Fruit fly (Drosophila melanogaster) whole organism, prepupa: Measurements from ENCODE around the gene DIP-zeta.

Experiments
- Blimp-1 ChIP-seq: fragments of 200-800 bp; sonication (Bioruptor generic); optimal IDR thresholded peaks from 3 replicates; lab custom pipeline; 2017; ENCODE audit warnings: missing biosample characterization, missing genetic modification characterization, mild to moderate bottlenecking, moderate library complexity, missing genetic modification reagents
- CG10631 ChIP-seq: fragments of 200-800 bp; sonication (Bioruptor generic); optimal IDR thresholded peaks from 2 replicates; lab custom pipeline; 2016; ENCODE audit warnings: missing biosample characterization, missing genetic modification characterization
- CG11294 ChIP-seq: fragments of 200-800 bp; sonication (Bioruptor generic); IDR thresholded peaks from 2 replicates; pipeline ENCODE4 v1.3.6; 2022; ENCODE audit warnings: missing biosample characterization, missing genetic modification characterization
- CG11762 ChIP-seq: fragments of 200-800 bp; sonication (Bioruptor generic); optimal IDR thresholded peaks from 3 replicates; lab custom pipeline; 2016; ENCODE audit warnings: missing biosample characterization, missing genetic modification characterization; ENCODE audit not compliant: insufficient read depth
- CG11902 ChIP-seq: fragments of 200-800 bp; sonication (Bioruptor generic); optimal IDR thresholded peaks from 3 replicates; lab custom pipeline; 2016; ENCODE audit warnings: missing biosample characterization, missing genetic modification characterization
- CG15336 ChIP-seq: fragments of 200-800 bp; sonication (Bioruptor generic); IDR thresholded peaks from 2 replicates; pipeline ENCODE4 v1.3.6; 2022; ENCODE audit warnings: missing biosample characterization, missing genetic modification characterization
- CG1621 ChIP-seq: fragments of 200-800 bp; sonication (Bioruptor generic); optimal IDR thresholded peaks from 3 replicates; lab custom pipeline; 2018; ENCODE audit warnings: missing biosample characterization, mild to moderate bottlenecking, missing genetic modification characterization
- CG16779 ChIP-seq: fragments of 200-800 bp; sonication (Bioruptor generic); optimal IDR thresholded peaks from 3 replicates; lab custom pipeline; 2017; ENCODE audit warnings: missing biosample characterization, mild to moderate bottlenecking, missing genetic modification characterization
- CG3032 ChIP-seq: fragments of 200-800 bp; optimal IDR thresholded peaks from 2 replicates; lab custom pipeline; 2019; ENCODE audit warnings: missing biosample characterization, mild to moderate bottlenecking, missing genetic modification characterization, moderate library complexity
- CG31627 ChIP-seq: fragments of 200-800 bp; sonication (Bioruptor generic); optimal IDR thresholded peaks from 3 replicates; lab custom pipeline; 2016; ENCODE audit warnings: missing biosample characterization, missing genetic modification characterization
- CG34406 ChIP-seq: fragments of 200-800 bp; sonication (Bioruptor generic); optimal IDR thresholded peaks from 3 replicates; lab custom pipeline; 2016; ENCODE audit warnings: missing biosample characterization, missing genetic modification characterization
- CG3919 ChIP-seq: fragments of 200-800 bp; sonication (Bioruptor generic); optimal IDR thresholded peaks from 3 replicates; lab custom pipeline; 2016; ENCODE audit warnings: missing biosample characterization, missing genetic modification characterization
- CG6163 ChIP-seq: fragments of 200-800 bp; sonication (Bioruptor generic); IDR thresholded peaks from 3 replicates; pipeline ENCODE4 v1.3.6; 2022; ENCODE audit warnings: missing biosample characterization, missing genetic modification characterization
- CG6276 ChIP-seq: fragments of 200-800 bp; sonication (Bioruptor generic); optimal IDR thresholded peaks from 2 replicates; lab custom pipeline; 2017; ENCODE audit warnings: missing biosample characterization, mild to moderate bottlenecking, missing genetic modification characterization
- CG6808 ChIP-seq: fragments of 200-800 bp; sonication (Bioruptor generic); optimal IDR thresholded peaks from 3 replicates; lab custom pipeline; 2017; ENCODE audit warnings: missing biosample characterization, missing genetic modification characterization, mild to moderate bottlenecking, moderate library complexity, missing genetic modification reagents
- CG6854 ChIP-seq: fragments of 200-800 bp; sonication (Bioruptor generic); optimal IDR thresholded peaks from 2 replicates; lab custom pipeline; 2017; ENCODE audit warnings: missing biosample characterization, mild to moderate bottlenecking, missing genetic modification characterization
- CG8119 ChIP-seq: fragments of 200-800 bp; sonication (Bioruptor generic); IDR thresholded peaks from 3 replicates; pipeline ENCODE4 v1.3.6; 2022; ENCODE audit warnings: missing biosample characterization, missing genetic modification characterization
- CG8319 ChIP-seq: fragments of 200-800 bp; sonication (Bioruptor generic); optimal IDR thresholded peaks from 3 replicates; lab custom pipeline; 2016; ENCODE audit warnings: missing biosample characterization, missing genetic modification characterization
- CG9139 ChIP-seq: fragments of 200-800 bp; sonication (Bioruptor generic); optimal IDR thresholded peaks from 3 replicates; lab custom pipeline; 2017; ENCODE audit warnings: missing biosample characterization, mild to moderate bottlenecking, missing genetic modification characterization
- Eip75B ChIP-seq: fragments of 200-800 bp; sonication (Bioruptor generic); optimal IDR thresholded peaks from 3 replicates; lab custom pipeline; 2016; ENCODE audit warnings: missing biosample characterization, missing genetic modification characterization
- Eip93F ChIP-seq: fragments of 200-800 bp; sonication (Bioruptor generic); optimal IDR thresholded peaks from 2 replicates; lab custom pipeline; 2016; ENCODE audit warnings: missing biosample characterization, mild to moderate bottlenecking, missing genetic modification characterization
- Lpt ChIP-seq: fragments of 200-800 bp; sonication (Bioruptor generic); optimal IDR thresholded peaks from 3 replicates; lab custom pipeline; 2016; ENCODE audit warnings: missing biosample characterization, missing genetic modification characterization
- OdsH ChIP-seq: fragments of 200-800 bp; sonication (Bioruptor generic); optimal IDR thresholded peaks from 3 replicates; lab custom pipeline; 2016; ENCODE audit warnings: missing biosample characterization, missing genetic modification characterization
- Smox ChIP-seq: fragments of 200-800 bp; sonication (Bioruptor generic); optimal IDR thresholded peaks from 3 replicates; lab custom pipeline; 2016; ENCODE audit warnings: missing biosample characterization, missing genetic modification characterization
- Sox102F ChIP-seq: fragments of 200-800 bp; sonication (Bioruptor generic); optimal IDR thresholded peaks from 2 replicates; lab custom pipeline; 2016; ENCODE audit warnings: missing biosample characterization, mild to moderate bottlenecking, missing genetic modification characterization
- Sox15 ChIP-seq: fragments of 200-800 bp; sonication (Bioruptor generic); optimal IDR thresholded peaks from 3 replicates; lab custom pipeline; 2016; ENCODE audit warnings: missing biosample characterization, missing genetic modification characterization
- achi ChIP-seq: fragments of 200-800 bp; sonication (Bioruptor generic); optimal IDR thresholded peaks from 3 replicates; lab custom pipeline; 2016; ENCODE audit warnings: missing biosample characterization, missing genetic modification characterization
- acj6 ChIP-seq: fragments of 200-800 bp; sonication (Bioruptor generic); optimal IDR thresholded peaks from 3 replicates; lab custom pipeline; 2016; ENCODE audit warnings: missing biosample characterization, missing genetic modification characterization
- cyc ChIP-seq: fragments of 200-800 bp; sonication (Bioruptor generic); optimal IDR thresholded peaks from 3 replicates; lab custom pipeline; 2016; ENCODE audit warnings: missing biosample characterization, missing genetic modification characterization
- eg ChIP-seq: fragments of 200-800 bp; sonication (Bioruptor generic); IDR thresholded peaks from 3 replicates; pipeline ENCODE4 v1.3.6; 2022; ENCODE audit warnings: missing biosample characterization, missing genetic modification characterization
- fd59A ChIP-seq: fragments of 200-800 bp; sonication (Bioruptor generic); optimal IDR thresholded peaks from 2 replicates; lab custom pipeline; 2017; ENCODE audit warnings: missing biosample characterization, mild to moderate bottlenecking, missing genetic modification characterization, missing genetic modification reagents
- fd85E ChIP-seq: fragments of 200-800 bp; sonication (Bioruptor generic); optimal IDR thresholded peaks from 3 replicates; lab custom pipeline; 2016; ENCODE audit warnings: missing biosample characterization, missing genetic modification characterization
- fkh ChIP-seq: fragments of 200-800 bp; sonication (Bioruptor generic); optimal IDR thresholded peaks from 3 replicates; lab custom pipeline; 2017; ENCODE audit warnings: missing biosample characterization, mild to moderate bottlenecking, missing genetic modification characterization, moderate library complexity
- lz ChIP-seq: fragments of 200-800 bp; sonication (Bioruptor generic); optimal IDR thresholded peaks from 3 replicates; lab custom pipeline; 2016; ENCODE audit warnings: missing biosample characterization, missing genetic modification characterization
- salr ChIP-seq, 2 experiments: fragments of 200-800 bp; sonication (Bioruptor generic); optimal IDR thresholded peaks; 3 replicates each; lab custom pipeline; 2016 to 2018; ENCODE audit warnings: missing biosample characterization in 2 of 2, missing genetic modification characterization in 2 of 2, mild to moderate bottlenecking in 1 of 2
- spab ChIP-seq: fragments of 200-800 bp; sonication (Bioruptor generic); optimal IDR thresholded peaks from 2 replicates; lab custom pipeline; 2017; ENCODE audit warnings: missing biosample characterization, mild to moderate bottlenecking, missing genetic modification characterization, missing genetic modification reagents
- ss ChIP-seq, 2 experiments: fragments of 200-800 bp; sonication (Bioruptor generic); optimal IDR thresholded peaks; 2 replicates in 1 of 2; 3 replicates in 1 of 2; lab custom pipeline; 2017 to 2018; ENCODE audit warnings: mild to moderate bottlenecking in 2 of 2, missing biosample characterization in 2 of 2, missing genetic modification characterization in 2 of 2, moderate library complexity in 1 of 2
- topi ChIP-seq: fragments of 200-800 bp; sonication (Bioruptor generic); optimal IDR thresholded peaks from 3 replicates; lab custom pipeline; 2016; ENCODE audit warnings: missing biosample characterization, missing genetic modification characterization
- vri ChIP-seq: fragments of 200-800 bp; sonication (Bioruptor generic); optimal IDR thresholded peaks from 3 replicates; lab custom pipeline; 2016; ENCODE audit warnings: missing biosample characterization, mild to moderate bottlenecking, missing genetic modification characterization

Gene DIP-zeta

dm6 chr2L:9076821-9077220, 5.9 kb upstream of the DIP-zeta start, which contains the start of gene CG12439:
TSS of gene CG12439 (plus strand) at chr2L:9077121.
- TF ChIP-seq eg (GFP tag; lab: Robert Waterston, UW) (no peak), salr (GFP tag; optimal IDR thresholded peaks at IDR 0.05; lab: Kevin White, UChicago) (no peak), CG3919 (no peak), CG3032 (tag; lab: Kevin White, UChicago) (no peak), achi (GFP tag; lab: Kevin White, UChicago) (no peak), cyc (GFP tag; lab: Kevin White, UChicago) (no peak)

DNA sequence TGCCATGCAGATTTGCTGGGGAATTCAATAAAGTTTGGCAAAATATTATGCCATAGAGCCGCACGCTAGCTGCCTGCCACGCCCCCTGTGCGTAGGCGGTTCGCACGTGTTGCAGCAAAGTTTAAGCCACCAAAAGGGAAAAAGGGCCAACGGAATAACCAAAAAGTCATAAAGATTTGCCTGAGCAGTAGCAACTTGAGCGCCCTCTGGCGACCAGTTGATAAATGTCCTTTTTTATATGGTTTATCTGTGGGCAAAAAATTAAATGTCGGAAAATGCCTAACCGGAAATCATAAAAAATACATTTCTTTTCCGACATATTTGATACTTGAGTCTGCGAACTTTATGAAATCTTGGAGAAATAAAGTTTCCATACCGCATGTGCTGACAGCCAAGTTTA, 3.8 kb downstream of the DIP-zeta start:
- TF ChIP-seq CG9139 (GFP tag; lab: Kevin White, UChicago) (no peak), eg (GFP tag; lab: Robert Waterston, UW) (no peak), CG6163 (GFP tag; lab: Robert Waterston, UW) (no peak), CG34406 (GFP tag; lab: Kevin White, UChicago) (no peak), fkh (GFP tag; lab: Kevin White, UChicago) (no peak), vri (GFP tag; lab: Kevin White, UChicago) (no peak), topi (GFP tag; lab: Kevin White, UChicago) (no peak), CG8319 (no peak), CG15336 (no peak), Smox (GFP tag; lab: Kevin White, UChicago) (no peak), lz (GFP tag; lab: Kevin White, UChicago) (no peak), CG31627 (no peak), OdsH (GFP tag; lab: Kevin White, UChicago) (no peak), CG1621 (tag; lab: Kevin White, UChicago) (no peak), CG6276 (GFP tag; lab: Kevin White, UChicago) (no peak), spab (no peak), Blimp-1 (GFP tag; lab: Kevin White, UChicago) (no peak)

DNA sequence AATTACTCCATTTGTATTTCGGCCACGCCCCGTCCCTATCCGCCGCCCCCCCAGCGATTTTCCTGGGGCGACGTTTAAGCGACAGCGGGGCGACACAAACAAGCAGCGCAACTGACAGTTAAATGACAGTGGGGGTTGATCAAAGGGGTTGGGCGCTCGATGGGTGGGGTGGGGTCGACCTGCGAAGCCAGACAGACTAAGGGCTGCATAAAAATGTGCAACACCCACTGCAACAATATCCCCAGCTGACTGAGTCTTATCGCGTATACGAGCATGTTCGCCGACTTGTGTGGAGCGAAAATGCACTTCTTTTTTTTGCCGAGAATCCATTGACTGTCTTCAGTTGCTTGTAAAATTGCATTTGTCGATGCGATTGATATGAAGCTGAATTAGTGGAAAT, 39.2 kb downstream of the DIP-zeta start, which contains the start of gene CG9582:
Gene CG9582 (minus strand): TSS at position 101 of the 400 bp plus-strand sequence.
- TF ChIP-seq lz (GFP tag; lab: Kevin White, UChicago) (no peak), topi (GFP tag; lab: Kevin White, UChicago) (no peak), CG10631 (GFP tag; lab: Kevin White, UChicago) (no peak), fd59A (GFP tag; lab: Kevin White, UChicago) (no peak), CG6854 (GFP tag; lab: Kevin White, UChicago) (no peak), acj6 (GFP tag; lab: Kevin White, UChicago) (no peak), fd85E (no peak), Lpt (no peak), CG15336 (no peak), CG8319 (no peak), CG8119 (GFP tag; lab: Robert Waterston, UW) (no peak), Eip93F (GFP tag; lab: Kevin White, UChicago) (no peak), CG6276 (GFP tag; lab: Kevin White, UChicago) (no peak), Sox15 (no peak)

DNA sequence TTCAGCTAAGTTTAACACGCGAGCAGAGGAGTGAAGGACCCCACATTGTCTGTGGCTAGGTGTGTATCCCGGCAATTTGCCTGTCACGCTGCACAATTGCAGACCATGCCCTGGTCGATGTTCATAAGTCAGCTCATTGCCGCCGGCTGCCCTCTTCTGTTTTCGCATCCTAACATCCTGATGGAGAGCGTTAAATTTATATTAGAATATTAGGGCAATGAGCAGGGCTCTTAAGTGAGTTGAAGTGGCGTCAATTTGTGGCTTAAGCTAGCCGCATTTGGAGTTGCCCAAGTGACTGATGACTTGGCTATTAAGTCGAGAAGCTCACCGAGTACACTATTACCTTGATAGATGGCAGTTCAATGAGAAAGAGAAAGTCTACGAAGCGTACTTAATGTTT, 44.8 kb downstream of the DIP-zeta start:
- TF ChIP-seq eg (GFP tag; lab: Robert Waterston, UW) (no peak), CG11762 (GFP tag; lab: Kevin White, UChicago) (no peak), CG16779 (tag; lab: Kevin White, UChicago) (no peak), fkh (GFP tag; lab: Kevin White, UChicago) (no peak), CG11902 (GFP tag; lab: Kevin White, UChicago) (no peak), Smox (GFP tag; lab: Kevin White, UChicago) (no peak), CG11294 (GFP tag; lab: Robert Waterston, UW) (no peak), Blimp-1 (GFP tag; lab: Kevin White, UChicago) (no peak), ss (GFP tag; optimal IDR thresholded peaks at IDR 0.05; lab: Kevin White, UChicago) (no peak), Eip75B (no peak), CG8319 (no peak), Sox102F (GFP tag; lab: Kevin White, UChicago) (no peak), CG6808 (GFP tag; lab: Kevin White, UChicago) (no peak)
